Fruit fly (Drosophila melanogaster) whole organism, embryonic: Measurements from ENCODE around the gene drongo.
A peak's percentile ranks its signal among the peaks of the same experiment; 100 is the strongest.

Experiments used
- Adf1 ChIP-seq: fragments of 200-800 bp; sonication (Bioruptor generic); IDR thresholded peaks from 2 replicates; pipeline ENCODE4 v1.3.6; 2022; ENCODE audit warnings: missing biosample characterization, missing genetic modification characterization
- BtbVII ChIP-seq: fragments of 200-800 bp; sonication (Bioruptor generic); optimal IDR thresholded peaks from 3 replicates; lab custom pipeline; 2017; ENCODE audit warnings: missing biosample characterization, mild to moderate bottlenecking, missing genetic modification characterization
- CG1024 ChIP-seq: fragments of 200-800 bp; sonication (Bioruptor generic); IDR thresholded peaks from 2 replicates; pipeline ENCODE4 v1.3.6; 2022; ENCODE audit warnings: missing biosample characterization, missing genetic modification characterization
- CG10654 ChIP-seq: fragments of 200-800 bp; sonication (Bioruptor generic); optimal IDR thresholded peaks from 2 replicates; lab custom pipeline; 2016; ENCODE audit warnings: missing biosample characterization, missing genetic modification characterization
- CG10979 ChIP-seq: fragments of 200-800 bp; sonication (Bioruptor generic); optimal IDR thresholded peaks from 2 replicates; lab custom pipeline; 2018; ENCODE audit warnings: missing biosample characterization, mild to moderate bottlenecking, missing genetic modification characterization, moderate library complexity
- CG11093 ChIP-seq: fragments of 200-800 bp; sonication (Bioruptor generic); IDR thresholded peaks from 3 replicates; pipeline ENCODE4 v1.3.6; 2022; ENCODE audit warnings: missing biosample characterization, missing genetic modification characterization
- CG12942 ChIP-seq: fragments of 200-800 bp; sonication (Bioruptor generic); optimal IDR thresholded peaks from 3 replicates; lab custom pipeline; 2016; ENCODE audit warnings: missing biosample characterization, missing genetic modification characterization
- CG14710 ChIP-seq: fragments of 200-800 bp; sonication (Bioruptor generic); optimal IDR thresholded peaks from 3 replicates; lab custom pipeline; 2019; ENCODE audit warnings: missing biosample characterization, mild to moderate bottlenecking, missing genetic modification characterization, moderate library complexity
- CG14860 ChIP-seq: fragments of 200-800 bp; sonication (Bioruptor generic); IDR thresholded peaks from 3 replicates; pipeline ENCODE4 v1.3.6; 2022; ENCODE audit warnings: missing biosample characterization, missing genetic modification characterization; ENCODE audit not compliant: partially characterized antibody
- CG14965 ChIP-seq: fragments of 200-800 bp; sonication (Bioruptor generic); optimal IDR thresholded peaks from 2 replicates; lab custom pipeline; 2016; ENCODE audit warnings: missing biosample characterization, missing genetic modification characterization, borderline replicate concordance
- CG15479 ChIP-seq: fragments of 200-800 bp; sonication (Bioruptor generic); optimal IDR thresholded peaks from 3 replicates; lab custom pipeline; 2019; ENCODE audit warnings: missing biosample characterization, mild to moderate bottlenecking, missing genetic modification characterization, moderate library complexity
- CG1603 ChIP-seq: fragments of 200-800 bp; sonication (Bioruptor generic); optimal IDR thresholded peaks from 2 replicates; lab custom pipeline; 2019; ENCODE audit warnings: missing biosample characterization, mild to moderate bottlenecking, missing genetic modification characterization, moderate library complexity
- CG18764 ChIP-seq: fragments of 200-800 bp; sonication (Bioruptor generic); optimal IDR thresholded peaks from 3 replicates; lab custom pipeline; 2016; ENCODE audit warnings: missing biosample characterization, missing genetic modification characterization
- CG2678 ChIP-seq: fragments of 200-800 bp; sonication (Bioruptor generic); optimal IDR thresholded peaks from 3 replicates; lab custom pipeline; 2019; ENCODE audit warnings: missing biosample characterization, mild to moderate bottlenecking, missing genetic modification characterization, moderate library complexity
- CG3281 ChIP-seq: fragments of 200-800 bp; sonication (Bioruptor generic); optimal IDR thresholded peaks from 3 replicates; lab custom pipeline; 2017; ENCODE audit warnings: missing biosample characterization, mild to moderate bottlenecking, missing genetic modification characterization
- CG3995 ChIP-seq: fragments of 200-800 bp; sonication (Bioruptor generic); optimal IDR thresholded peaks from 3 replicates; lab custom pipeline; 2016; ENCODE audit warnings: missing biosample characterization, missing genetic modification characterization
- CG4282 ChIP-seq: fragments of 200-800 bp; sonication (Bioruptor generic); optimal IDR thresholded peaks from 2 replicates; lab custom pipeline; 2016; ENCODE audit warnings: missing biosample characterization, missing genetic modification characterization
- CG4424 ChIP-seq: fragments of 200-800 bp; sonication (Bioruptor generic); optimal IDR thresholded peaks from 3 replicates; lab custom pipeline; 2016; ENCODE audit warnings: missing biosample characterization, missing genetic modification characterization
- CG5180 ChIP-seq: fragments of 200-800 bp; sonication (Bioruptor generic); optimal IDR thresholded peaks from 3 replicates; lab custom pipeline; 2017; ENCODE audit warnings: missing biosample characterization, missing genetic modification characterization, mild to moderate bottlenecking, moderate library complexity, missing genetic modification reagents
- CG5953 ChIP-seq: fragments of 200-800 bp; sonication (Bioruptor generic); IDR thresholded peaks from 2 replicates; pipeline ENCODE4 v1.3.6; 2022; ENCODE audit warnings: missing biosample characterization, missing genetic modification characterization
- CG6689 ChIP-seq: fragments of 200-800 bp; sonication (Bioruptor generic); IDR thresholded peaks from 2 replicates; pipeline ENCODE4 v1.3.6; 2022; ENCODE audit warnings: missing biosample characterization, missing genetic modification characterization
- CG6791 ChIP-seq: fragments of 200-800 bp; sonication (Bioruptor generic); IDR thresholded peaks from 3 replicates; pipeline ENCODE4 v1.3.6; 2022; ENCODE audit warnings: missing biosample characterization, missing genetic modification characterization; ENCODE audit not compliant: partially characterized antibody
- CG8478 ChIP-seq: fragments of >200 bp; optimal IDR thresholded peaks from 2 replicates; lab custom pipeline; 2018
- CG8944 ChIP-seq: fragments of 200-800 bp; sonication (Bioruptor generic); optimal IDR thresholded peaks from 3 replicates; lab custom pipeline; 2016; ENCODE audit warnings: missing biosample characterization, missing genetic modification characterization
- CTCF ChIP-seq: fragments of 200-800 bp; sonication (Bioruptor generic); optimal IDR thresholded peaks from 2 replicates; lab custom pipeline; 2017; ENCODE audit warnings: missing biosample characterization, mild to moderate bottlenecking, missing genetic modification characterization, moderate library complexity
- Dp ChIP-seq: fragments of 200-800 bp; sonication (Bioruptor generic); optimal IDR thresholded peaks from 2 replicates; lab custom pipeline; 2018; ENCODE audit warnings: missing biosample characterization, mild to moderate bottlenecking, missing genetic modification characterization, moderate library complexity
- Ets97D ChIP-seq: fragments of 200-800 bp; sonication (Bioruptor generic); optimal IDR thresholded peaks from 3 replicates; lab custom pipeline; 2016; ENCODE audit warnings: missing biosample characterization, missing genetic modification characterization
- Hey ChIP-seq: fragments of 200-800 bp; sonication (Bioruptor generic); optimal IDR thresholded peaks from 3 replicates; lab custom pipeline; 2018; ENCODE audit warnings: missing biosample characterization, mild to moderate bottlenecking, missing genetic modification characterization
- Hmr ChIP-seq: fragments of 200-800 bp; sonication (Bioruptor generic); optimal IDR thresholded peaks from 3 replicates; lab custom pipeline; 2017; ENCODE audit warnings: mild to moderate bottlenecking, missing biosample characterization, missing genetic modification reagents, missing genetic modification characterization
- MESR4 ChIP-seq: fragments of 200-800 bp; sonication (Bioruptor generic); optimal IDR thresholded peaks from 2 replicates; lab custom pipeline; 2018; ENCODE audit warnings: missing biosample characterization, mild to moderate bottlenecking, missing genetic modification characterization, moderate library complexity
- NC2α ChIP-seq: fragments of 200-800 bp; sonication (Bioruptor generic); optimal IDR thresholded peaks from 2 replicates; lab custom pipeline; 2016; ENCODE audit warnings: missing biosample characterization, missing genetic modification characterization
- Nf-YC ChIP-seq: fragments of 200-800 bp; optimal IDR thresholded peaks from 3 replicates; lab custom pipeline; 2019; ENCODE audit warnings: missing biosample characterization, mild to moderate bottlenecking, missing genetic modification characterization, moderate library complexity
- Ssrp ChIP-seq: fragments of 200-800 bp; sonication (Bioruptor generic); optimal IDR thresholded peaks from 2 replicates; lab custom pipeline; 2018; ENCODE audit warnings: missing biosample characterization, mild to moderate bottlenecking, missing genetic modification characterization, moderate library complexity
- Xrp1 ChIP-seq: fragments of 200-800 bp; sonication (Bioruptor generic); IDR thresholded peaks from 2 replicates; pipeline ENCODE4 v1.3.6; 2022; ENCODE audit warnings: missing biosample characterization, missing genetic modification characterization
- bowl ChIP-seq: fragments of 200-800 bp; sonication (Bioruptor generic); IDR thresholded peaks from 2 replicates; pipeline ENCODE4 v1.3.6; 2022; ENCODE audit warnings: missing biosample characterization, missing genetic modification characterization
- cg ChIP-seq: fragments of 200-800 bp; sonication (Bioruptor generic); optimal IDR thresholded peaks from 3 replicates; lab custom pipeline; 2019; ENCODE audit warnings: missing biosample characterization, mild to moderate bottlenecking, missing genetic modification characterization, moderate library complexity
- corto ChIP-seq: fragments of 200-800 bp; sonication (Bioruptor generic); optimal IDR thresholded peaks from 2 replicates; lab custom pipeline; 2016; ENCODE audit warnings: missing biosample characterization, mild to moderate bottlenecking, missing genetic modification characterization, moderate library complexity
- disco-r ChIP-seq: fragments of 200-800 bp; sonication (Bioruptor generic); optimal IDR thresholded peaks from 2 replicates; lab custom pipeline; 2016; ENCODE audit warnings: missing biosample characterization, missing genetic modification characterization
- grau ChIP-seq: fragments of 200-800 bp; optimal IDR thresholded peaks from 3 replicates; lab custom pipeline; 2019; ENCODE audit warnings: missing biosample characterization, mild to moderate bottlenecking, missing genetic modification characterization, moderate library complexity
- h ChIP-seq: fragments of >200 bp; optimal IDR thresholded peaks from 2 replicates; lab custom pipeline; 2017
- hb ChIP-seq: fragments of 200-800 bp; sonication (Bioruptor generic); IDR thresholded peaks from 3 replicates; pipeline ENCODE4 v1.3.6; 2022; ENCODE audit warnings: missing biosample characterization, missing genetic modification characterization; ENCODE audit not compliant: partially characterized antibody
- ind ChIP-seq: fragments of 200-800 bp; sonication (Bioruptor generic); optimal IDR thresholded peaks from 3 replicates; lab custom pipeline; 2016; ENCODE audit warnings: missing biosample characterization, missing genetic modification characterization
- lov ChIP-seq, 2 experiments: fragments of 200-800 bp in 1 of 2; fragments of >200 bp in 1 of 2; sonication (Bioruptor generic) in 1 of 2; IDR thresholded peaks in 1 of 2; optimal IDR thresholded peaks in 1 of 2; 2 replicates in 1 of 2; 3 replicates in 1 of 2; pipeline versions ENCODE4 v1.3.6 to Lab custom; 2017 to 2022; ENCODE audit warnings: missing biosample characterization in 1 of 2, missing genetic modification characterization in 1 of 2
- mirr ChIP-seq: fragments of 200-800 bp; sonication (Bioruptor generic); optimal IDR thresholded peaks from 3 replicates; lab custom pipeline; 2018; ENCODE audit warnings: missing biosample characterization, mild to moderate bottlenecking, missing genetic modification characterization
- nerfin-1 ChIP-seq: fragments of 200-800 bp; sonication (Bioruptor generic); optimal IDR thresholded peaks from 3 replicates; lab custom pipeline; 2019; ENCODE audit warnings: missing biosample characterization, mild to moderate bottlenecking, missing genetic modification characterization, moderate library complexity
- sim ChIP-seq: fragments of 200-800 bp; sonication (Bioruptor generic); IDR thresholded peaks from 2 replicates; pipeline ENCODE4 v1.3.6; 2022; ENCODE audit warnings: missing biosample characterization, missing genetic modification characterization
- sisA ChIP-seq: fragments of 200-800 bp; sonication (Bioruptor generic); IDR thresholded peaks from 2 replicates; pipeline ENCODE4 v1.3.6; 2022; ENCODE audit warnings: missing biosample characterization, missing genetic modification characterization
- stwl ChIP-seq: fragments of 200-800 bp; sonication (Bioruptor generic); optimal IDR thresholded peaks from 3 replicates; lab custom pipeline; 2018; ENCODE audit warnings: missing biosample characterization, mild to moderate bottlenecking, missing genetic modification characterization, moderate library complexity
- tap ChIP-seq: fragments of 200-800 bp; optimal IDR thresholded peaks from 3 replicates; lab custom pipeline; 2019; ENCODE audit warnings: missing biosample characterization, mild to moderate bottlenecking, missing genetic modification characterization, moderate library complexity
- twi ChIP-seq: fragments of 200-800 bp; optimal IDR thresholded peaks from 2 replicates; lab custom pipeline; 2019; ENCODE audit warnings: missing biosample characterization, mild to moderate bottlenecking, missing genetic modification characterization, moderate library complexity
- vfl ChIP-seq: fragments of 200-800 bp; sonication (Bioruptor generic); optimal IDR thresholded peaks from 2 replicates; lab custom pipeline; 2016; ENCODE audit warnings: missing biosample characterization, missing genetic modification characterization
- zf30C ChIP-seq: fragments of 200-800 bp; sonication (Bioruptor generic); optimal IDR thresholded peaks from 3 replicates; lab custom pipeline; 2018; ENCODE audit warnings: missing biosample characterization, mild to moderate bottlenecking, missing genetic modification characterization

Gene drongo

dm6 chr2L:871419-871846, 20.6 kb upstream of the drongo start (continued):
- no peak for TF ChIP-seq CG14860
- TF ChIP-seq BtbVII = no peak
- no peak for TF ChIP-seq twi (tag; lab: Kevin White, UChicago)
- TF ChIP-seq CG4282 (GFP tag; lab: Kevin White, UChicago) = no peak
- TF ChIP-seq lov (optimal IDR thresholded peaks at IDR 0.05; lab: Kevin White, UChicago) = no peak
- TF ChIP-seq lov (GFP tag; IDR thresholded peaks at IDR 0.05; lab: Robert Waterston, UW) = no peak
- TF ChIP-seq hb (GFP tag; lab: Robert Waterston, UW) = no peak
- peak; percentile 88 for TF ChIP-seq CG8478 (lab: Kevin White, UChicago)
- no peak for TF ChIP-seq h (lab: Kevin White, UChicago)
- no peak for TF ChIP-seq sim (GFP tag; lab: Robert Waterston, UW)
- TF ChIP-seq CG10654 (GFP tag; lab: Kevin White, UChicago) = no peak
- no peak for TF ChIP-seq Ssrp (tag; lab: Kevin White, UChicago)
- TF ChIP-seq ind = no peak
- no peak for TF ChIP-seq CG15479
- TF ChIP-seq nerfin-1 (tag; lab: Kevin White, UChicago) = peak; percentile 0
- TF ChIP-seq Hey = no peak
- TF ChIP-seq CTCF (GFP tag; lab: Kevin White, UChicago) = peak; percentile 96
- TF ChIP-seq tap (tag; lab: Kevin White, UChicago) = no peak
- TF ChIP-seq Dp = peak; percentile 9
- no peak for TF ChIP-seq CG12942 (GFP tag; lab: Kevin White, UChicago)
- TF ChIP-seq Xrp1 (GFP tag; lab: Robert Waterston, UW) = no peak
- TF ChIP-seq vfl (GFP tag; lab: Kevin White, UChicago) = no peak
- peak; percentile 51 for TF ChIP-seq MESR4
- TF ChIP-seq zf30C (GFP tag; lab: Kevin White, UChicago) = no peak
- TF ChIP-seq grau (tag; lab: Kevin White, UChicago) = peak; percentile 7
- peak; percentile 17 for TF ChIP-seq CG3281 (GFP tag; lab: Kevin White, UChicago)
- TF ChIP-seq corto (GFP tag; lab: Kevin White, UChicago) = no peak
- no peak for TF ChIP-seq disco-r (GFP tag; lab: Kevin White, UChicago)
- peak; percentile 20 for TF ChIP-seq mirr
- TF ChIP-seq stwl (tag; lab: Kevin White, UChicago) = peak; percentile 23
- no peak for TF ChIP-seq bowl (GFP tag; lab: Robert Waterston, UW)
- no peak for TF ChIP-seq CG3995
- no peak for TF ChIP-seq CG4424 (GFP tag; lab: Kevin White, UChicago)
- peak; percentile 56 for TF ChIP-seq CG1603 (tag; lab: Kevin White, UChicago)
- no peak for TF ChIP-seq CG8944 (GFP tag; lab: Kevin White, UChicago)
- TF ChIP-seq CG6791 (GFP tag; lab: Robert Waterston, UW) = 0 out of 3 replicates have a peak, but pooled peaks have one; percentile 17
- no peak for TF ChIP-seq CG18764 (GFP tag; lab: Kevin White, UChicago)
- no peak for TF ChIP-seq CG14965
- TF ChIP-seq CG11093 (GFP tag; lab: Robert Waterston, UW) = no peak
- no peak for TF ChIP-seq CG1024 (GFP tag; lab: Robert Waterston, UW)
- peak; percentile 12 for TF ChIP-seq Nf-YC (tag; lab: Kevin White, UChicago)
- TF ChIP-seq Ets97D (GFP tag; lab: Kevin White, UChicago) = peak; percentile 12
- no peak for TF ChIP-seq CG2678
- no peak for TF ChIP-seq CG5953 (GFP tag; lab: Robert Waterston, UW)
- no peak for TF ChIP-seq NC2α (GFP tag; lab: Kevin White, UChicago)
- TF ChIP-seq sisA = no peak
- TF ChIP-seq CG5180 (GFP tag; lab: Kevin White, UChicago) = no peak
- no peak for TF ChIP-seq Adf1 (GFP tag; lab: Robert Waterston, UW)
- TF ChIP-seq cg = peak; percentile 95
- TF ChIP-seq CG10979 (tag; lab: Kevin White, UChicago) = no peak
- peak; percentile 31 for TF ChIP-seq CG14710 (tag; lab: Kevin White, UChicago)
- TF ChIP-seq CG6689 = peak; percentile 43
- peak; percentile 31 for TF ChIP-seq Hmr
